Worm (Caenorhabditis elegans) whole organism, L1 larva: ENCODE data around the gene C50B8.5.

ENCODE experiments used
- C34B4.2 ChIP-seq: sonication (generic microtip); optimal IDR thresholded peaks from 2 replicates; lab custom pipeline; 2017; ENCODE audit warnings: mild to moderate bottlenecking, missing genetic modification characterization, missing compliant biosample characterization
- F16B12.6 ChIP-seq: fragments of 150-350 bp; optimal IDR thresholded peaks from 2 replicates; lab custom pipeline; 2014; ENCODE audit warnings: missing biosample characterization, missing genetic modification characterization
- aha-1 ChIP-seq: fragments of 150-350 bp; optimal IDR thresholded peaks from 2 replicates; lab custom pipeline; 2014; ENCODE audit warnings: missing biosample characterization, missing genetic modification characterization
- alr-1 ChIP-seq: fragments of 200-800 bp; sonication (Bioruptor generic); optimal IDR thresholded peaks from 2 replicates; lab custom pipeline; 2018; ENCODE audit warnings: borderline replicate concordance, mild to moderate bottlenecking, missing genetic modification characterization, missing compliant biosample characterization
- aly-2 ChIP-seq: fragments of 150-350 bp; optimal IDR thresholded peaks from 2 replicates; lab custom pipeline; 2014; ENCODE audit warnings: missing biosample characterization, missing genetic modification characterization
- ama-1 ChIP-seq: fragments of 150-350 bp; optimal IDR thresholded peaks from 2 replicates; lab custom pipeline; 2014
- blmp-1 ChIP-seq: fragments of 150-350 bp; optimal IDR thresholded peaks from 2 replicates; lab custom pipeline; 2014; ENCODE audit warnings: missing biosample characterization, missing genetic modification characterization
- ceh-63 ChIP-seq: fragments of 200-800 bp; sonication (Bioruptor generic); optimal IDR thresholded peaks from 2 replicates; lab custom pipeline; 2018; ENCODE audit warnings: mild to moderate bottlenecking, missing genetic modification characterization, missing compliant biosample characterization
- ceh-88 ChIP-seq: fragments of 200-800 bp; sonication (Bioruptor generic); IDR thresholded peaks from 2 replicates; pipeline ENCODE4 v1.3.6; 2022; ENCODE audit warnings: missing genetic modification characterization, missing compliant biosample characterization
- ces-1 ChIP-seq: fragments of 150-350 bp; optimal IDR thresholded peaks from 2 replicates; lab custom pipeline; 2014; ENCODE audit warnings: missing biosample characterization, missing genetic modification reagents, missing genetic modification characterization
- dsc-1 ChIP-seq: sonication (generic microtip); optimal IDR thresholded peaks from 2 replicates; lab custom pipeline; 2016; ENCODE audit warnings: mild to moderate bottlenecking, missing genetic modification characterization, missing compliant biosample characterization
- efl-1 ChIP-seq, 4 experiments: fragments of 150-350 bp; optimal IDR thresholded peaks in 3 of 4; peaks in 1 of 4; 1 replicate in 1 of 4; 2 replicates in 3 of 4; lab custom pipeline; 2014; ENCODE audit warnings: missing biosample characterization in 2 of 4, missing genetic modification characterization in 2 of 4, missing genetic modification reagents in 2 of 4
- efl-3 ChIP-seq: fragments of 200-800 bp; sonication (Bioruptor generic); optimal IDR thresholded peaks from 2 replicates; lab custom pipeline; 2018; ENCODE audit warnings: mild to moderate bottlenecking, missing genetic modification characterization, missing compliant biosample characterization
- egl-13 ChIP-seq: sonication (generic microtip); optimal IDR thresholded peaks from 2 replicates; lab custom pipeline; 2016; ENCODE audit warnings: missing genotype, missing genetic modification reagents, missing genetic modification characterization, missing compliant biosample characterization
- egl-27 ChIP-seq, 2 experiments: fragments of 150-350 bp in 1 of 2; sonication (generic microtip); optimal IDR thresholded peaks; 3 replicates each; lab custom pipeline; 2017 to 2018; ENCODE audit warnings: missing biosample characterization in 2 of 2, missing genetic modification characterization in 2 of 2, missing genetic modification reagents in 2 of 2
- fkh-10 ChIP-seq: sonication (generic microtip); optimal IDR thresholded peaks from 2 replicates; lab custom pipeline; 2017; ENCODE audit warnings: missing biosample characterization, missing genetic modification reagents, missing genetic modification characterization
- fkh-4 ChIP-seq: sonication (generic microtip); optimal IDR thresholded peaks from 2 replicates; lab custom pipeline; 2016; ENCODE audit warnings: missing compliant biosample characterization, missing genetic modification characterization, borderline replicate concordance
- fos-1 ChIP-seq: fragments of 150-350 bp; optimal IDR thresholded peaks from 2 replicates; lab custom pipeline; 2014; ENCODE audit warnings: missing biosample characterization, missing genetic modification characterization
- grh-1 ChIP-seq: fragments of 200-800 bp; sonication (Bioruptor generic); IDR thresholded peaks from 2 replicates; pipeline ENCODE4 v1.3.6; 2022; ENCODE audit warnings: missing genetic modification reagents, missing genetic modification characterization, missing compliant biosample characterization
- hlh-4 ChIP-seq: sonication (generic microtip); optimal IDR thresholded peaks from 2 replicates; lab custom pipeline; 2016; ENCODE audit warnings: mild to moderate bottlenecking, missing genetic modification characterization, missing compliant biosample characterization
- hpl-2 ChIP-seq: fragments of 150-350 bp; optimal IDR thresholded peaks from 2 replicates; lab custom pipeline; 2014; ENCODE audit warnings: missing biosample characterization, missing genetic modification reagents, missing genetic modification characterization
- jun-1 ChIP-seq: fragments of 150-350 bp; optimal IDR thresholded peaks from 2 replicates; lab custom pipeline; 2014; ENCODE audit warnings: missing biosample characterization, missing genetic modification reagents, missing genetic modification characterization
- lin-15B ChIP-seq: fragments of 150-350 bp; sonication (generic microtip); optimal IDR thresholded peaks from 3 replicates; lab custom pipeline; 2014; ENCODE audit warnings: missing biosample characterization, missing genetic modification characterization
- lin-35 ChIP-seq, 2 experiments: fragments of 150-350 bp; optimal IDR thresholded peaks; 2 replicates each; lab custom pipeline; 2014; ENCODE audit warnings: missing biosample characterization in 2 of 2, missing genetic modification characterization in 2 of 2, missing genetic modification reagents in 2 of 2
- lin-39 ChIP-seq: fragments of 150-350 bp; optimal IDR thresholded peaks from 2 replicates; lab custom pipeline; 2014; ENCODE audit warnings: missing biosample characterization, missing genetic modification reagents, missing genetic modification characterization
- lir-3 ChIP-seq: sonication (generic microtip); optimal IDR thresholded peaks from 2 replicates; lab custom pipeline; 2016; ENCODE audit warnings: mild to moderate bottlenecking, missing genetic modification characterization, moderate library complexity, missing compliant biosample characterization; ENCODE audit not compliant: poor library complexity
- mab-9 ChIP-seq: fragments of 200-800 bp; sonication (Bioruptor generic); IDR thresholded peaks from 2 replicates; pipeline ENCODE4 v1.3.6; 2022; ENCODE audit warnings: missing genetic modification reagents, missing genetic modification characterization, missing compliant biosample characterization
- mdl-1 ChIP-seq, 2 experiments: fragments of 150-350 bp; optimal IDR thresholded peaks; 2 replicates each; lab custom pipeline; 2014 to 2017; ENCODE audit warnings: missing biosample characterization in 2 of 2, missing genetic modification characterization in 2 of 2, inconsistent platforms in 1 of 2
- mef-2 ChIP-seq: fragments of 150-350 bp; optimal IDR thresholded peaks from 2 replicates; lab custom pipeline; 2014; ENCODE audit warnings: missing biosample characterization, missing genetic modification characterization
- nhr-11 ChIP-seq: fragments of 150-350 bp; optimal IDR thresholded peaks from 2 replicates; lab custom pipeline; 2014; ENCODE audit warnings: missing biosample characterization, missing genetic modification characterization
- nhr-12 ChIP-seq: sonication (generic microtip); optimal IDR thresholded peaks from 2 replicates; lab custom pipeline; 2017; ENCODE audit warnings: missing biosample characterization, missing genetic modification characterization
- nhr-20 ChIP-seq: sonication (generic microtip); optimal IDR thresholded peaks from 2 replicates; lab custom pipeline; 2016; ENCODE audit warnings: mild to moderate bottlenecking, missing genetic modification characterization, missing compliant biosample characterization
- nhr-28 ChIP-seq: fragments of 150-350 bp; optimal IDR thresholded peaks from 2 replicates; lab custom pipeline; 2014; ENCODE audit warnings: missing biosample characterization, missing genetic modification characterization
- nhr-71 ChIP-seq: sonication (generic microtip); optimal IDR thresholded peaks from 2 replicates; lab custom pipeline; 2016; ENCODE audit warnings: mild to moderate bottlenecking, missing genetic modification characterization, moderate library complexity, missing compliant biosample characterization
- nhr-77 ChIP-seq: fragments of 150-350 bp; optimal IDR thresholded peaks from 2 replicates; lab custom pipeline; 2014; ENCODE audit warnings: missing biosample characterization, missing genetic modification characterization
- pag-3 ChIP-seq: sonication (generic microtip); optimal IDR thresholded peaks from 2 replicates; lab custom pipeline; 2017; ENCODE audit warnings: missing genetic modification characterization, mild to moderate bottlenecking, missing compliant biosample characterization, antibody characterized with exemption, borderline replicate concordance; ENCODE audit not compliant: insufficient read depth
- pax-3 ChIP-seq: fragments of 200-800 bp; sonication (Bioruptor generic); optimal IDR thresholded peaks from 2 replicates; lab custom pipeline; 2018; ENCODE audit warnings: mild to moderate bottlenecking, missing genetic modification characterization, moderate library complexity, missing compliant biosample characterization
- pqm-1 ChIP-seq: sonication (generic microtip); optimal IDR thresholded peaks from 3 replicates; lab custom pipeline; 2017; ENCODE audit warnings: missing biosample characterization, missing genetic modification characterization
- snpc-4 ChIP-seq: fragments of 150-350 bp; optimal IDR thresholded peaks from 2 replicates; lab custom pipeline; 2014; ENCODE audit warnings: missing biosample characterization, missing genetic modification characterization
- snu-23 ChIP-seq: sonication (generic microtip); optimal IDR thresholded peaks from 2 replicates; lab custom pipeline; 2016; ENCODE audit warnings: missing genetic modification characterization, missing compliant biosample characterization
- sox-4 ChIP-seq: sonication (generic microtip); optimal IDR thresholded peaks from 2 replicates; lab custom pipeline; 2016; ENCODE audit warnings: missing genetic modification characterization, missing compliant biosample characterization
- sptf-1 ChIP-seq: fragments of 150-350 bp; optimal IDR thresholded peaks from 2 replicates; lab custom pipeline; 2014; ENCODE audit warnings: missing biosample characterization, missing genetic modification characterization
- sup-37 ChIP-seq: fragments of 200-800 bp; sonication (Bioruptor generic); optimal IDR thresholded peaks from 2 replicates; lab custom pipeline; 2018; ENCODE audit warnings: mild to moderate bottlenecking, missing genetic modification characterization, missing compliant biosample characterization
- unc-130 ChIP-seq: fragments of 150-350 bp; optimal IDR thresholded peaks from 2 replicates; lab custom pipeline; 2017; ENCODE audit warnings: missing biosample characterization, missing genetic modification characterization, inconsistent platforms
- unc-30 ChIP-seq: sonication (generic microtip); optimal IDR thresholded peaks from 2 replicates; lab custom pipeline; 2017; ENCODE audit warnings: missing biosample characterization, missing genetic modification characterization
- unc-86 ChIP-seq: sonication (generic microtip); optimal IDR thresholded peaks from 2 replicates; lab custom pipeline; 2016; ENCODE audit warnings: missing genetic modification characterization, missing compliant biosample characterization
- unc-98 ChIP-seq: fragments of 200-800 bp; sonication (Bioruptor generic); IDR thresholded peaks from 2 replicates; pipeline ENCODE4 v1.3.6; 2022; ENCODE audit warnings: missing genetic modification characterization, missing compliant biosample characterization
- zag-1 ChIP-seq: fragments of 150-350 bp; optimal IDR thresholded peaks from 2 replicates; lab custom pipeline; 2014; ENCODE audit warnings: missing biosample characterization, missing genetic modification characterization
- zip-4 ChIP-seq: fragments of 200-800 bp; sonication (Bioruptor generic); optimal IDR thresholded peaks from 2 replicates; lab custom pipeline; 2018; ENCODE audit warnings: mild to moderate bottlenecking, missing genetic modification characterization, moderate library complexity, missing compliant biosample characterization
- ztf-11 ChIP-seq, 2 experiments: sonication (generic microtip); optimal IDR thresholded peaks; 2 replicates each; lab custom pipeline; 2016 to 2017; ENCODE audit warnings: missing genetic modification characterization in 2 of 2, missing biosample characterization in 1 of 2, missing compliant biosample characterization in 1 of 2
- ztf-4 ChIP-seq: fragments of 150-350 bp; optimal IDR thresholded peaks from 2 replicates; lab custom pipeline; 2014; ENCODE audit warnings: missing biosample characterization, missing genetic modification characterization

The C50B8.5 gene

DNA sequence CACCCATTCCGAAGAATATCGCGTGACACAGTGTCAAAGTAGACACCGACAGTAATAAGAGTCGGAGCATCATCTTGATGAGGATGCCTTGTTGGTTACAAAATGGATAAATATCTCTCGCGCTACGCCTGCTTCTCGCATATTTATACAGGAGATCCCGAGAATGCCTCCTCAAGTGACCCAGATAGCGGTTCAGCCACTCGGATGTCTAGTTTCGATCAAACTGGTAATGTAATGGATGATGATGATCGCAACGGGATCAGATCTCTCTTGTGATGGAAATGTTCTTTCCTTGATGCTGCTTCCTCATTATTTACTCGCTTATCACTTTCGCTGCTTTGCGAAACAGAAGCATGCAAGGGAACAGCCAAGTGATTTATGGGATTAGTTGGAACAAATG is 16.9 kb upstream of the C50B8.5 start, which contains the start of gene grl-17:
grl-17 (minus strand) TSS at position 101 of the 400 bp plus-strand sequence.
- TF ChIP-seq blmp-1: peak; percentile 48
- no peak for TF ChIP-seq aly-2

- TF ChIP-seq sox-4 (peak; percentile 50), egl-27 (tag; optimal IDR thresholded peaks at IDR 0.05; lab: Kevin White, UChicago) (no peak), lin-39 (peak; percentile 7), snu-23 (peak; percentile 96), ztf-4 (peak; percentile 71), ceh-88 (0 out of 2 replicates have a peak, but pooled peaks have one; percentile 33), nhr-28 (tag; lab: Kevin White, UChicago) (no peak), aly-2 (peak; percentile 67), lin-15B (tag; lab: Kevin White, UChicago) (peak; percentile 86), lir-3 (tag; lab: Kevin White, UChicago) (peak; percentile 79), efl-1 (optimal IDR thresholded peaks at IDR 0.05; lab: Kevin White, UChicago) (peak; percentile 86 to 89), efl-1 (GFP tag; optimal IDR thresholded peaks at IDR 0.05 in 1 of 2; lab: Kevin White, UChicago) (peak; percentile 81 to 98), unc-86 (tag; lab: Kevin White, UChicago) (peak; percentile 62), fkh-4 (tag; lab: Kevin White, UChicago) (no peak), nhr-12 (tag; lab: Kevin White, UChicago) (no peak), nhr-20 (tag; lab: Kevin White, UChicago) (peak; percentile 98), snpc-4 (tag; lab: Kevin White, UChicago) (peak; percentile 79), sptf-1 (no peak), hpl-2 (GFP tag; lab: Kevin White, UChicago) (peak; percentile 70), nhr-11 (tag; lab: Kevin White, UChicago) (peak; percentile 42), fos-1 (tag; lab: Kevin White, UChicago) (peak; percentile 88), nhr-77 (tag; lab: Kevin White, UChicago) (peak; percentile 85), alr-1 (no peak), dsc-1 (tag; lab: Kevin White, UChicago) (peak; percentile 78), zag-1 (tag; lab: Kevin White, UChicago) (no peak), aha-1 (tag; lab: Kevin White, UChicago) (peak; percentile 36), pax-3 (peak; percentile 93), pqm-1 (tag; lab: Kevin White, UChicago) (no peak), nhr-71 (tag; lab: Kevin White, UChicago) (peak; percentile 97), jun-1 (tag; lab: Kevin White, UChicago) (peak; percentile 76), sup-37 (GFP tag; lab: Kevin White, UChicago) (peak; percentile 59), F16B12.6 (peak; percentile 44), efl-3 (GFP tag; lab: Kevin White, UChicago) (no peak), unc-130 (tag; lab: Kevin White, UChicago) (peak; percentile 90), mef-2 (no peak), hlh-4 (tag; lab: Kevin White, UChicago) (no peak), pag-3 (tag; lab: Kevin White, UChicago) (peak; percentile 97), C34B4.2 (tag; lab: Kevin White, UChicago) (no peak), ama-1 (peak; percentile 69), egl-13 (tag; lab: Kevin White, UChicago) (peak; percentile 69), mab-9 (GFP tag; lab: Robert Waterston, UW) (peak; percentile 63), zip-4 (GFP tag; lab: Kevin White, UChicago) (peak; percentile 56), lin-35 (GFP tag; optimal IDR thresholded peaks at IDR 0.05; lab: Kevin White, UChicago) (peak; percentile 85 to 91), fkh-10 (GFP tag; lab: Kevin White, UChicago) (peak; percentile 24), unc-98 (GFP tag; lab: Robert Waterston, UW) (peak; percentile 37; the same call in 1 of the 2 replicates), ceh-63 (GFP tag; lab: Kevin White, UChicago) (no peak), grh-1 (GFP tag; lab: Robert Waterston, UW) (peak; percentile 84), ces-1 (GFP tag; lab: Kevin White, UChicago) (no peak), unc-30 (tag; lab: Kevin White, UChicago) (no peak), mdl-1 (tag; optimal IDR thresholded peaks at IDR 0.05; lab: Kevin White, UChicago) (peak in 1 of 2 experiments; percentile 89), ztf-11 (tag; optimal IDR thresholded peaks at IDR 0.05; lab: Kevin White, UChicago) (peak in 1 of 2 experiments; percentile 2)
These were observed 15.6 kb upstream of the C50B8.5 start for ce11 chrV:13565197-13565596.
